Worm (Caenorhabditis elegans): ENCODE results near the gene F46F5.14.

Gene F46F5.14

DNA sequence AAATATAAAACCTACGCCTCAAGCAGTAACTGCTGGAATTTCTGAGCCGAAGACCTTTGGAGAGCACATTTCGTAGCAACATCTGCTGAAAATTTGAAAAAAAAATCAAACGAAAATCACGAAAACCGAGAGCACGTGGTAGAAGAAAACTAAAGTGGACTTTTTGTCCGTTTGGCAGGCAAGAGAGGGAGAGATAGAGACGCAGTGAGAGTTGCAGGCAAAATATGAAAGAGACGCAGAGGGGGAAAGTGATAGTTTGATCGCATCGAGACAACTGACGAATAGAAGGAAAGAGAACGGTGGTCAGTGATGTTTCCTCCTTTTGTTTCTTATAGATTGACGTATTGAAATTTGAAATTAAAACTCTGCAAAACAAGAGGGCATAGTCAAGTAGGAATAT, 48.7 kb downstream of the F46F5.14 start, which contains the start of the genes acdh-9 and F28A10.13:
Gene acdh-9 (minus strand): TSS at position 85 of the 400 bp plus-strand sequence.
Gene F28A10.13 (plus strand): TSS at position 294 of the 400 bp plus-strand sequence.
- TF ChIP-seq crh-2 (tag; optimal IDR thresholded peaks at IDR 0.05) (peak; percentile 64), lin-11 (tag; optimal IDR thresholded peaks at IDR 0.05) (no peak), nhr-21 (tag; optimal IDR thresholded peaks at IDR 0.05) (no peak), mdl-1 (tag; optimal IDR thresholded peaks at IDR 0.05) (peak; percentile 70 to 83), ztf-1 (GFP tag; conservative IDR thresholded peaks at IDR 0.05) (no peak), elt-1 (tag; optimal IDR thresholded peaks at IDR 0.05) (no peak), dmd-4 (tag; optimal IDR thresholded peaks at IDR 0.05) (no peak), gmeb-1 (tag; optimal IDR thresholded peaks at IDR 0.05) (peak; percentile 44), nhr-129 (tag; optimal IDR thresholded peaks at IDR 0.05) (peak; percentile 82), ceh-16 (tag; optimal IDR thresholded peaks at IDR 0.05) (no peak), aly-2 (tag; optimal IDR thresholded peaks at IDR 0.05) (no peak), blmp-1 (tag; optimal IDR thresholded peaks at IDR 0.05; ENCODE audit: insufficient read depth) (peak; percentile 20), zag-1 (tag; optimal IDR thresholded peaks at IDR 0.05) (no peak), lin-39 (tag; optimal IDR thresholded peaks at IDR 0.05) (no peak), fos-1 (tag; optimal IDR thresholded peaks at IDR 0.05) (peak; percentile 71), nhr-11 (tag; optimal IDR thresholded peaks at IDR 0.05) (no peak), Y55F3AM.14 (GFP tag; optimal IDR thresholded peaks at IDR 0.05) (no peak), ztf-4 (tag; optimal IDR thresholded peaks at IDR 0.05) (no peak), nhr-6 (tag; optimal IDR thresholded peaks at IDR 0.05) (peak; percentile 11), nhr-25 (tag; optimal IDR thresholded peaks at IDR 0.05) (no peak), ama-1 (optimal IDR thresholded peaks at IDR 0.05) (peak; percentile 72), R02D3.7 (tag; optimal IDR thresholded peaks at IDR 0.05) (no peak), nhr-77 (tag; optimal IDR thresholded peaks at IDR 0.05) (no peak), ZK546.5 (tag; optimal IDR thresholded peaks at IDR 0.05) (no peak), sma-9 (GFP tag; optimal IDR thresholded peaks at IDR 0.05) (peak; percentile 69), sma-9 (tag; optimal IDR thresholded peaks at IDR 0.05) (no peak), elt-3 (tag; optimal IDR thresholded peaks at IDR 0.05) (no peak), nhr-23 (tag; optimal IDR thresholded peaks at IDR 0.05) (no peak), lin-13 (GFP tag; optimal IDR thresholded peaks at IDR 0.05) (peak; percentile 34), snpc-4 (tag; optimal IDR thresholded peaks at IDR 0.05) (no peak), sem-4 (tag; optimal IDR thresholded peaks at IDR 0.05) (no peak), peb-1 (tag; optimal IDR thresholded peaks at IDR 0.05) (no peak), lsy-2 (tag; optimal IDR thresholded peaks at IDR 0.05) (peak in 1 of 2 experiments; percentile 61), nhr-237 (tag; optimal IDR thresholded peaks at IDR 0.05) (no peak), nhr-10 (tag; optimal IDR thresholded peaks at IDR 0.05) (no peak), C34F6.9 (tag; optimal IDR thresholded peaks at IDR 0.05) (peak; percentile 58), unc-55 (GFP tag; optimal IDR thresholded peaks at IDR 0.05) (no peak), unc-62 (GFP tag; optimal IDR thresholded peaks at IDR 0.05) (no peak), nhr-12 (tag; optimal IDR thresholded peaks at IDR 0.05) (no peak), unc-39 (tag; optimal IDR thresholded peaks at IDR 0.05) (no peak), sma-3 (GFP tag; optimal IDR thresholded peaks at IDR 0.05) (no peak), alr-1 (tag; optimal IDR thresholded peaks at IDR 0.05) (no peak), ceh-82 (tag; optimal IDR thresholded peaks at IDR 0.05) (no peak), egl-27 (tag; optimal IDR thresholded peaks at IDR 0.05) (no peak), ztf-11 (tag; optimal IDR thresholded peaks at IDR 0.05) (no peak), mbf-1 (tag; optimal IDR thresholded peaks at IDR 0.05) (no peak), F13H6.1 (tag; optimal IDR thresholded peaks at IDR 0.05) (peak; percentile 83), skn-1 (tag; optimal IDR thresholded peaks at IDR 0.05) (no peak), mab-5 (tag; optimal IDR thresholded peaks at IDR 0.05) (no peak)

Data from whole organism, L2 larva.